Worm (Caenorhabditis elegans) whole organism, L4 larva: Measurements from ENCODE around the gene trpp-11.
A peak's percentile ranks its signal among the peaks of the same experiment; 100 is the strongest.

Experiments
- F10B5.3 ChIP-seq: sonication (generic microtip); optimal IDR thresholded peaks from 2 replicates; lab custom pipeline; 2016; ENCODE audit warnings: mild to moderate bottlenecking, missing genetic modification characterization, missing compliant biosample characterization
- F44E2.7 ChIP-seq: fragments of 200-800 bp; sonication (Bioruptor generic); IDR thresholded peaks from 2 replicates; pipeline ENCODE4 v2.1.2; 2022; ENCODE audit warnings: missing genetic modification characterization, missing compliant biosample characterization
- F49E8.2 ChIP-seq: sonication (generic microtip); optimal IDR thresholded peaks from 2 replicates; lab custom pipeline; 2016; ENCODE audit warnings: missing compliant biosample characterization, mild to moderate bottlenecking, missing genetic modification characterization, borderline replicate concordance
- Y105C5A.15 ChIP-seq: fragments of 200-800 bp; sonication (Bioruptor generic); IDR thresholded peaks from 2 replicates; pipeline ENCODE4 v1.3.6; 2022; ENCODE audit warnings: missing genetic modification characterization, missing compliant biosample characterization
- ZK337.2 ChIP-seq: fragments of 200-800 bp; sonication (Bioruptor generic); IDR thresholded peaks from 2 replicates; pipeline ENCODE4 v1.3.6; 2022; ENCODE audit warnings: missing genetic modification reagents, missing genetic modification characterization, missing compliant biosample characterization
- arid-1 ChIP-seq: fragments of 200-800 bp; sonication (Bioruptor generic); conservative IDR thresholded peaks from 2 replicates; pipeline ENCODE4 v1.3.6; 2022; ENCODE audit warnings: missing genetic modification reagents, missing genetic modification characterization, missing compliant biosample characterization
- attf-4 ChIP-seq: sonication (generic microtip); optimal IDR thresholded peaks from 3 replicates; lab custom pipeline; 2017; ENCODE audit warnings: missing biosample characterization, missing genetic modification characterization
- ceh-20 ChIP-seq: fragments of 200-800 bp; sonication (Bioruptor generic); IDR thresholded peaks from 2 replicates; pipeline ENCODE4 v1.3.6; 2022; ENCODE audit warnings: missing genetic modification reagents, missing genetic modification characterization, missing compliant biosample characterization
- ceh-28 ChIP-seq: fragments of 150-350 bp; optimal IDR thresholded peaks from 2 replicates; lab custom pipeline; 2014; ENCODE audit warnings: missing biosample characterization, missing genetic modification reagents, missing genetic modification characterization
- ceh-62 ChIP-seq: sonication (generic microtip); optimal IDR thresholded peaks from 2 replicates; lab custom pipeline; 2017; ENCODE audit warnings: missing biosample characterization, missing genetic modification characterization
- ces-1 ChIP-seq: fragments of 150-350 bp; sonication (generic microtip); optimal IDR thresholded peaks from 4 replicates; lab custom pipeline; 2014; ENCODE audit warnings: missing biosample characterization, missing genetic modification reagents, missing genetic modification characterization
- daf-12 ChIP-seq: fragments of 150-350 bp; optimal IDR thresholded peaks from 2 replicates; lab custom pipeline; 2014; ENCODE audit warnings: missing biosample characterization, missing genetic modification reagents, missing genetic modification characterization
- daf-16 ChIP-seq, 3 experiments: sonication (generic microtip); optimal IDR thresholded peaks; 2 replicates each; lab custom pipeline; 2016 to 2017; ENCODE audit warnings: missing genetic modification characterization in 3 of 3, missing genetic modification reagents in 3 of 3, mild to moderate bottlenecking in 2 of 3, missing compliant biosample characterization in 2 of 3, missing biosample characterization in 1 of 3, moderate library complexity in 1 of 3
- daf-19 ChIP-seq: fragments of 200-800 bp; sonication (Bioruptor generic); conservative IDR thresholded peaks from 2 replicates; pipeline ENCODE4 v1.3.6; 2022; ENCODE audit warnings: missing genetic modification characterization, missing compliant biosample characterization
- daf-8 ChIP-seq: fragments of 200-800 bp; sonication (Bioruptor generic); IDR thresholded peaks from 2 replicates; pipeline ENCODE4 v1.3.6; 2022; ENCODE audit warnings: missing genetic modification characterization, missing compliant biosample characterization
- dmd-6 ChIP-seq: fragments of 200-800 bp; sonication (Bioruptor generic); IDR thresholded peaks from 2 replicates; pipeline ENCODE4 v1.3.6; 2022; ENCODE audit warnings: missing genetic modification reagents, missing genetic modification characterization, missing compliant biosample characterization
- dmd-9 ChIP-seq: fragments of 200-800 bp; sonication (Bioruptor generic); IDR thresholded peaks from 2 replicates; pipeline ENCODE4 v1.3.6; 2022; ENCODE audit warnings: missing genetic modification reagents, missing genetic modification characterization, missing compliant biosample characterization
- dpl-1 ChIP-seq: fragments of 150-350 bp; optimal IDR thresholded peaks from 2 replicates; lab custom pipeline; 2014; ENCODE audit warnings: missing biosample characterization, missing genetic modification reagents, missing genetic modification characterization
- duxl-1 ChIP-seq: sonication (generic microtip); optimal IDR thresholded peaks from 2 replicates; lab custom pipeline; 2016; ENCODE audit warnings: mild to moderate bottlenecking, missing genetic modification characterization, moderate library complexity, missing compliant biosample characterization; ENCODE audit not compliant: poor library complexity
- dve-1 ChIP-seq: sonication (generic microtip); optimal IDR thresholded peaks from 2 replicates; lab custom pipeline; 2017; ENCODE audit warnings: antibody characterized with exemption, mild to moderate bottlenecking, missing genetic modification characterization, missing compliant biosample characterization; ENCODE audit not compliant: insufficient read depth
- egl-43 ChIP-seq: fragments of 200-800 bp; sonication (Bioruptor generic); IDR thresholded peaks from 2 replicates; pipeline ENCODE4 v1.3.6; 2022; ENCODE audit warnings: missing genetic modification reagents, missing genetic modification characterization, missing compliant biosample characterization
- fkh-10 ChIP-seq: fragments of 150-350 bp; optimal IDR thresholded peaks from 2 replicates; lab custom pipeline; 2014; ENCODE audit warnings: missing biosample characterization, missing genetic modification reagents, missing genetic modification characterization
- fos-1 ChIP-seq: fragments of 150-350 bp; optimal IDR thresholded peaks from 2 replicates; lab custom pipeline; 2014; ENCODE audit warnings: missing biosample characterization, missing genetic modification characterization
- gei-8 ChIP-seq: fragments of 200-800 bp; sonication (Bioruptor generic); optimal IDR thresholded peaks from 2 replicates; lab custom pipeline; 2018; ENCODE audit warnings: mild to moderate bottlenecking, missing genetic modification characterization, missing compliant biosample characterization
- hlh-11 ChIP-seq: fragments of 200-800 bp; sonication (Bioruptor generic); optimal IDR thresholded peaks from 2 replicates; lab custom pipeline; 2018; ENCODE audit warnings: mild to moderate bottlenecking, missing genetic modification characterization, missing compliant biosample characterization
- hmg-1.1 ChIP-seq: fragments of 200-800 bp; sonication (Bioruptor generic); IDR thresholded peaks from 2 replicates; pipeline ENCODE4 v1.3.6; 2022; ENCODE audit warnings: missing genetic modification reagents, missing genetic modification characterization, missing compliant biosample characterization
- jun-1 ChIP-seq: fragments of 150-350 bp; optimal IDR thresholded peaks from 2 replicates; lab custom pipeline; 2014; ENCODE audit warnings: missing biosample characterization, missing genetic modification reagents, missing genetic modification characterization
- lim-7 ChIP-seq: fragments of 200-800 bp; sonication (Bioruptor generic); IDR thresholded peaks from 2 replicates; pipeline ENCODE4 v1.3.6; 2022; ENCODE audit warnings: missing genetic modification characterization, missing compliant biosample characterization
- lin-15B ChIP-seq: fragments of 150-350 bp; sonication (generic microtip); optimal IDR thresholded peaks from 3 replicates; lab custom pipeline; 2014; ENCODE audit warnings: missing biosample characterization, missing genetic modification characterization
- lin-29 ChIP-seq: fragments of 200-800 bp; sonication (Bioruptor generic); IDR thresholded peaks from 2 replicates; pipeline ENCODE4 v1.3.6; 2022; ENCODE audit warnings: missing genetic modification reagents, missing genetic modification characterization, missing compliant biosample characterization
- lin-38 ChIP-seq: fragments of 200-800 bp; sonication (Bioruptor generic); IDR thresholded peaks from 2 replicates; pipeline ENCODE4 v1.3.6; 2022; ENCODE audit warnings: missing genetic modification reagents, missing genetic modification characterization, missing compliant biosample characterization
- lir-3 ChIP-seq: sonication (generic microtip); optimal IDR thresholded peaks from 2 replicates; lab custom pipeline; 2016; ENCODE audit warnings: mild to moderate bottlenecking, missing genetic modification characterization, missing compliant biosample characterization
- mdt-29 ChIP-seq: fragments of 200-800 bp; sonication (Bioruptor generic); IDR thresholded peaks from 2 replicates; pipeline ENCODE4 v1.3.6; 2022; ENCODE audit warnings: missing genetic modification reagents, missing genetic modification characterization, missing compliant biosample characterization
- mxl-3 ChIP-seq: fragments of 200-800 bp; sonication (Bioruptor generic); optimal IDR thresholded peaks from 2 replicates; lab custom pipeline; 2018; ENCODE audit warnings: mild to moderate bottlenecking, missing genetic modification characterization, missing compliant biosample characterization
- nhr-10 ChIP-seq: fragments of 150-350 bp; optimal IDR thresholded peaks from 2 replicates; lab custom pipeline; 2014; ENCODE audit warnings: missing biosample characterization, missing genetic modification characterization
- nhr-11 ChIP-seq: fragments of 150-350 bp; optimal IDR thresholded peaks from 2 replicates; lab custom pipeline; 2014; ENCODE audit warnings: missing biosample characterization, missing genetic modification characterization
- nhr-28 ChIP-seq: fragments of 150-350 bp; optimal IDR thresholded peaks from 2 replicates; lab custom pipeline; 2014; ENCODE audit warnings: missing biosample characterization, missing genetic modification characterization
- nhr-41 ChIP-seq: fragments of 200-800 bp; sonication (Bioruptor generic); IDR thresholded peaks from 2 replicates; pipeline ENCODE4 v1.3.6; 2022; ENCODE audit warnings: missing genetic modification reagents, missing genetic modification characterization, missing compliant biosample characterization
- nhr-42 ChIP-seq: fragments of 200-800 bp; sonication (Bioruptor generic); IDR thresholded peaks from 2 replicates; pipeline ENCODE4 v1.3.6; 2022; ENCODE audit warnings: missing genetic modification characterization, missing compliant biosample characterization
- nhr-48 ChIP-seq: sonication (generic microtip); optimal IDR thresholded peaks from 2 replicates; lab custom pipeline; 2016; ENCODE audit warnings: mild to moderate bottlenecking, missing genetic modification characterization, missing compliant biosample characterization
- nhr-76 ChIP-seq: fragments of 150-350 bp; optimal IDR thresholded peaks from 2 replicates; lab custom pipeline; 2014; ENCODE audit warnings: missing biosample characterization, missing genetic modification characterization
- php-3 ChIP-seq: fragments of 200-800 bp; sonication (Bioruptor generic); IDR thresholded peaks from 2 replicates; pipeline ENCODE4 v1.3.6; 2022; ENCODE audit warnings: missing genetic modification reagents, missing genetic modification characterization, missing compliant biosample characterization
- rbr-2 ChIP-seq: sonication (generic microtip); optimal IDR thresholded peaks from 2 replicates; lab custom pipeline; 2016; ENCODE audit warnings: missing genotype, missing genetic modification characterization, missing compliant biosample characterization
- saeg-2 ChIP-seq: fragments of 200-800 bp; sonication (Bioruptor generic); IDR thresholded peaks from 2 replicates; pipeline ENCODE4 v1.3.6; 2022; ENCODE audit warnings: missing genetic modification reagents, missing genetic modification characterization, missing compliant biosample characterization
- sdz-12 ChIP-seq: fragments of 200-800 bp; sonication (Bioruptor generic); optimal IDR thresholded peaks from 2 replicates; lab custom pipeline; 2018; ENCODE audit warnings: mild to moderate bottlenecking, missing genetic modification characterization, missing compliant biosample characterization
- skn-1 ChIP-seq: fragments of 150-350 bp; optimal IDR thresholded peaks from 2 replicates; lab custom pipeline; 2014; ENCODE audit warnings: missing biosample characterization, missing genetic modification characterization
- snpc-1.2 ChIP-seq: fragments of 200-800 bp; sonication (Bioruptor generic); IDR thresholded peaks from 2 replicates; pipeline ENCODE4 v1.3.6; 2022; ENCODE audit warnings: missing genetic modification reagents, missing genetic modification characterization, missing compliant biosample characterization
- spr-1 ChIP-seq: sonication (generic microtip); optimal IDR thresholded peaks from 2 replicates; lab custom pipeline; 2016; ENCODE audit warnings: mild to moderate bottlenecking, missing genetic modification characterization, missing compliant biosample characterization
- zag-1 ChIP-seq: fragments of 150-350 bp; optimal IDR thresholded peaks from 2 replicates; lab custom pipeline; 2014; ENCODE audit warnings: missing biosample characterization, missing genetic modification characterization
- zfp-3 ChIP-seq: fragments of 200-800 bp; sonication (Bioruptor generic); conservative IDR thresholded peaks from 2 replicates; pipeline ENCODE4 v1.3.6; 2022; ENCODE audit warnings: missing genetic modification reagents, missing genetic modification characterization, missing compliant biosample characterization
- zip-2 ChIP-seq: fragments of 150-350 bp; optimal IDR thresholded peaks from 2 replicates; lab custom pipeline; 2014; ENCODE audit warnings: missing biosample characterization, missing genetic modification characterization

trpp-11 gene

DNA sequence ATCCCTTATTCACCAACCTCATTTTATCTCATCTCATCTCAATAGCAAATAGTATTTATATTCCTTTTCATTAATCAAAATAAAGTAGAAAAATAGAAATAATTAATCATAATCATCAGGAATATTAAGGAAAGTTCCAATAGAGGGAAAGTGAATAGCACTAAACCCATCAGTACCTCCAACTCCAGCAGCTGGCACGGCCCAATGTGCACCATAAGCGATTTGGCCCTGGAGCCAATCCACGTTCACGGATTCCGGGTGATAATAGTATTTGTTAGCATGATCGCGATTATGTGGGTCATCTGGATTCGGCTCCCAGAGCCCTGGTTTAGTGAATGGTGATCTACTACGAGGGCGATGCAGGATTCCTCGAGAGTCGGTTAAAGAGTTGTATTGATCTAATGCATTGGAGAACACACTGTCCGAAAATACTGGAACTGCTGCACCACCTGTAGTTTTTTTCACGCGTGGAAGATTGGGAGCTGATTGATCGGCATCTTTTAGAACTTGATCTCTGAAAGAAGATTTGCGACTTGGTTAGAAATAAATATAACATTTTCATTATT lies 40.9 kb downstream of the trpp-11 start (continued):
- TF ChIP-seq nhr-48 (tag; lab: Kevin White, UChicago) = peak; percentile 72
- TF ChIP-seq ces-1 (GFP tag; lab: Kevin White, UChicago) = no peak
- TF ChIP-seq Y105C5A.15 = peak; percentile 99
- peak; percentile 76 for TF ChIP-seq dmd-6
- TF ChIP-seq F49E8.2 (tag; lab: Kevin White, UChicago) = no peak
- TF ChIP-seq lir-3 (tag; lab: Kevin White, UChicago) = no peak
- no peak for TF ChIP-seq nhr-11 (tag; lab: Kevin White, UChicago)
- no peak for TF ChIP-seq nhr-76
- peak; percentile 47 for TF ChIP-seq rbr-2 (tag; lab: Kevin White, UChicago)
- TF ChIP-seq ceh-62 (tag; lab: Kevin White, UChicago) = no peak
- peak; percentile 96 for TF ChIP-seq gei-8
- TF ChIP-seq daf-16 (GFP tag; optimal IDR thresholded peaks at IDR 0.05; lab: Kevin White, UChicago) = peak in 1 of 2 experiments; percentile 81
- peak; percentile 66 for TF ChIP-seq daf-16 (tag; optimal IDR thresholded peaks at IDR 0.05; lab: Kevin White, UChicago)
- peak; percentile 45 for TF ChIP-seq zag-1
- TF ChIP-seq lim-7 = peak; percentile 95
- no peak; the same call in 1 of the 2 replicates for TF ChIP-seq daf-8 (GFP tag; lab: Robert Waterston, UW)
- peak; percentile 82 for TF ChIP-seq fos-1 (tag; lab: Kevin White, UChicago)
- TF ChIP-seq zfp-3 (GFP tag; lab: Robert Waterston, UW) = peak; percentile 99
- peak; percentile 96 for TF ChIP-seq egl-43
- peak; percentile 86 for TF ChIP-seq dve-1 (tag; lab: Kevin White, UChicago)
- peak; percentile 73 for TF ChIP-seq ZK337.2 (GFP tag; lab: Robert Waterston, UW)
- peak; percentile 20 for TF ChIP-seq skn-1
- TF ChIP-seq dmd-9 = peak; percentile 85
- TF ChIP-seq arid-1 (GFP tag; lab: Robert Waterston, UW) = peak; percentile 98
- TF ChIP-seq duxl-1 (tag; lab: Kevin White, UChicago) = peak; percentile 94
- peak; percentile 84 for TF ChIP-seq snpc-1.2
- TF ChIP-seq fkh-10 (GFP tag; lab: Kevin White, UChicago) = no peak
- TF ChIP-seq nhr-10 = peak; percentile 93
- TF ChIP-seq F44E2.7 (GFP tag; lab: Robert Waterston, UW) = 0 out of 2 replicates have a peak, but pooled peaks have one; percentile 58
- peak; percentile 58 for TF ChIP-seq spr-1 (tag; lab: Kevin White, UChicago)
- TF ChIP-seq mdt-29 (GFP tag; lab: Robert Waterston, UW) = peak; percentile 93
- no peak for TF ChIP-seq daf-12 (tag; lab: Kevin White, UChicago)
- TF ChIP-seq ceh-28 (tag; lab: Kevin White, UChicago) = no peak
- TF ChIP-seq hlh-11 = peak; percentile 86
- TF ChIP-seq ceh-20 (GFP tag; lab: Robert Waterston, UW) = peak; percentile 87
- no peak for TF ChIP-seq zip-2
- peak; percentile 83 for TF ChIP-seq lin-29
- peak; percentile 99 for TF ChIP-seq sdz-12 (GFP tag; lab: Kevin White, UChicago)
- no peak for TF ChIP-seq lin-15B
- TF ChIP-seq nhr-28 (tag; lab: Kevin White, UChicago) = peak; percentile 65
- peak; percentile 82 for TF ChIP-seq lin-38 (GFP tag; lab: Robert Waterston, UW)
- 0 out of 2 replicates have a peak, but pooled peaks have one; percentile 79 for TF ChIP-seq daf-19 (GFP tag; lab: Robert Waterston, UW)
- TF ChIP-seq F10B5.3 = peak; percentile 16
- TF ChIP-seq saeg-2 (GFP tag; lab: Robert Waterston, UW) = peak; percentile 88
- TF ChIP-seq mxl-3 = peak; percentile 62
- peak; percentile 94 for TF ChIP-seq php-3 (GFP tag; lab: Robert Waterston, UW)
- no peak for TF ChIP-seq attf-4 (tag; lab: Kevin White, UChicago)
- TF ChIP-seq dpl-1 = no peak
- peak; percentile 96 for TF ChIP-seq nhr-41
- peak; percentile 94 for TF ChIP-seq jun-1 (tag; lab: Kevin White, UChicago)
- TF ChIP-seq nhr-42 (GFP tag; lab: Robert Waterston, UW) = peak; percentile 95
- TF ChIP-seq hmg-1.1 (GFP tag; lab: Robert Waterston, UW) = peak; percentile 80
